Worm (Caenorhabditis elegans) whole organism, L4/young adult: ENCODE data around the gene Y53F4B.18.

ENCODE experiments used
- W03F9.2 ChIP-seq: fragments of 150-350 bp; optimal IDR thresholded peaks from 2 replicates; lab custom pipeline; 2014; ENCODE audit warnings: missing biosample characterization, missing genetic modification characterization
- dao-5 ChIP-seq: sonication (generic microtip); optimal IDR thresholded peaks from 2 replicates; lab custom pipeline; 2016; ENCODE audit warnings: missing genotype, missing genetic modification characterization, moderate library complexity, missing compliant biosample characterization
- him-1 ChIP-seq: sonication (generic microtip); optimal IDR thresholded peaks from 2 replicates; lab custom pipeline; 2016; ENCODE audit warnings: missing genotype, missing genetic modification reagents, missing genetic modification characterization, missing compliant biosample characterization

DNA sequence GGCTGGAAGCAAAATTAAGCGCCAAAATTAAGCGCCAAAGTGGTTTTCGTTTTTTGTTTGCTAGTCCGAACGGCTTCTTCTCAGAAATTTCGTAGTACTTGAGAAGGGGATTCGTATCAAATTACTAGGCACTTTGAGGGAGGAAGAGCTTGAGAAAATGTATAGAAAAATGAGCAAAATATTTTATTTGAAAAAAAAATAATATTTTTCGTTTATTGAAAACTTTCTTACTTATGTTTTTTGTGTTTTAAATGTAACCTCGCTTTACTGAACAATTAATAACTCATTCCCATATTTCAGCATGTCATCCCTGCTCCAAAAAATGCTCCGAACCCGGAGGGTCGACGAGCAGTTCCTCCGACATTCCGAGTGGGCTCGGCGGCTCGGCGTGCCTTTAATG lies 52.5 kb downstream of the Y53F4B.18 start, which contains the start of gene Y53F4B.12:
- TF ChIP-seq him-1 (no peak), W03F9.2 (tag; lab: Kevin White, UChicago) (no peak), dao-5 (tag; lab: Kevin White, UChicago) (no peak)
